Worm (Caenorhabditis elegans): Measurements from ENCODE around the gene cmtr-2.

DNA sequence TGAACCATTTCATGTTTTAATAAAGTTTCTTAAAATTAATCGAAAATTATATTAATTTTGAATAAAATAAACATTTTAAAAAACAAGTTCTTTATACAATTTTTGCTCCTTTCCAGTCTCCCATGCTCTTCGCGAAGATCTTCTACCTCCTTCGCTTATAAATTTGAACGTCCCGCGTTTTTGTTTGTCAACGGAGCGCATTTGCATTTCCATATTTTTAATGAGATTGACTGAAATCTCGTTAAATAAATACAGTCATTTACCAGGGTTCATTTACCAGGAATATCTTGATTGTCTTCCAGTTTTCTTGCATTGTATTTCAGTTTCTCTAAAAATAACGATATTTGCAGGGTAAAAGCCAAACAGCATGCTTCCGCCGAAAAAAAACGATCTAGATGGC, at the start of gene cmtr-2:
- TF ChIP-seq dao-5 (tag; optimal IDR thresholded peaks at IDR 0.05) (no peak), him-1 (tag; optimal IDR thresholded peaks at IDR 0.05) (no peak), W03F9.2 (tag; optimal IDR thresholded peaks at IDR 0.05) (no peak)
